Worm (Caenorhabditis elegans): Measurements from ENCODE around the gene cyn-11.
A peak's percentile ranks its signal among the peaks of the same experiment; 100 is the strongest.

The cyn-11 gene

ce11 chrII:8740326-8740949, 24.4 kb upstream of the cyn-11 start:
- peak; percentile 67 for TF ChIP-seq jun-1 (tag; optimal IDR thresholded peaks at IDR 0.05)
- TF ChIP-seq nhr-77 (tag; optimal IDR thresholded peaks at IDR 0.05): no peak
- TF ChIP-seq mml-1 (tag; optimal IDR thresholded peaks at IDR 0.05): no peak
- no peak for TF ChIP-seq ceh-9 (tag; optimal IDR thresholded peaks at IDR 0.05)
- no peak for TF ChIP-seq zag-1 (tag; optimal IDR thresholded peaks at IDR 0.05)
- TF ChIP-seq R02D3.7 (tag; optimal IDR thresholded peaks at IDR 0.05): peak; percentile 7
- TF ChIP-seq aly-2 (tag; optimal IDR thresholded peaks at IDR 0.05): no peak
- peak; percentile 66 for TF ChIP-seq fos-1 (tag; optimal IDR thresholded peaks at IDR 0.05)
- no peak for TF ChIP-seq sea-2 (GFP tag; optimal IDR thresholded peaks at IDR 0.05)
- TF ChIP-seq pqm-1 (tag; optimal IDR thresholded peaks at IDR 0.05): peak; percentile 88
- TF ChIP-seq ztf-11 (tag; optimal IDR thresholded peaks at IDR 0.05): no peak
- no peak for TF ChIP-seq egl-27 (tag; optimal IDR thresholded peaks at IDR 0.05)
- no peak for TF ChIP-seq ceh-28 (tag; optimal IDR thresholded peaks at IDR 0.05)
- peak; percentile 51 for TF ChIP-seq nhr-23 (tag; optimal IDR thresholded peaks at IDR 0.05)
- TF ChIP-seq skn-1 (tag; optimal IDR thresholded peaks at IDR 0.05): no peak
- no peak for TF ChIP-seq egl-5 (tag; optimal IDR thresholded peaks at IDR 0.05)
- TF ChIP-seq fkh-2 (tag; optimal IDR thresholded peaks at IDR 0.05): no peak
- TF ChIP-seq unc-39 (tag; optimal IDR thresholded peaks at IDR 0.05): no peak
- TF ChIP-seq daf-12 (tag; optimal IDR thresholded peaks at IDR 0.05): no peak
- TF ChIP-seq ZK546.5 (tag; optimal IDR thresholded peaks at IDR 0.05): no peak
- TF ChIP-seq nhr-12 (tag; optimal IDR thresholded peaks at IDR 0.05): no peak
- TF ChIP-seq nhr-43 (tag; optimal IDR thresholded peaks at IDR 0.05; ENCODE audit: poor library complexity, severe bottlenecking): peak; percentile 65
- TF ChIP-seq eor-1 (tag; optimal IDR thresholded peaks at IDR 0.05): no peak
- peak; percentile 42 to 91 (median 87) for TF ChIP-seq elt-3 (tag; optimal IDR thresholded peaks at IDR 0.05)
- TF ChIP-seq nfya-1 (tag; optimal IDR thresholded peaks at IDR 0.05; ENCODE audit: insufficient read depth): peak; percentile 17
- no peak for TF ChIP-seq lsy-12 (tag; optimal IDR thresholded peaks at IDR 0.05)
- no peak for TF ChIP-seq nhr-11 (tag; optimal IDR thresholded peaks at IDR 0.05)
- peak; percentile 95 for TF ChIP-seq elt-2 (tag; optimal IDR thresholded peaks at IDR 0.05)
- TF ChIP-seq mdl-1 (tag; optimal IDR thresholded peaks at IDR 0.05): peak; percentile 39
- no peak for TF ChIP-seq nhr-28 (tag; optimal IDR thresholded peaks at IDR 0.05)
- no peak for TF ChIP-seq snpc-4 (tag; optimal IDR thresholded peaks at IDR 0.05)
- TF ChIP-seq ztf-4 (tag; optimal IDR thresholded peaks at IDR 0.05): no peak
- TF ChIP-seq nhr-25 (tag; optimal IDR thresholded peaks at IDR 0.05): peak; percentile 6
- TF ChIP-seq nhr-67 (tag; optimal IDR thresholded peaks at IDR 0.05): no peak

ce11 chrII:8738955-8739354, 22.9 kb upstream of the cyn-11 start:
- TF ChIP-seq jun-1 (tag; optimal IDR thresholded peaks at IDR 0.05): peak; percentile 47
- TF ChIP-seq lsy-12 (tag; optimal IDR thresholded peaks at IDR 0.05): no peak
- TF ChIP-seq mml-1 (tag; optimal IDR thresholded peaks at IDR 0.05): no peak
- TF ChIP-seq ceh-9 (tag; optimal IDR thresholded peaks at IDR 0.05): no peak
- TF ChIP-seq zag-1 (tag; optimal IDR thresholded peaks at IDR 0.05): no peak
- peak; percentile 89 for TF ChIP-seq elt-2 (tag; optimal IDR thresholded peaks at IDR 0.05)
- TF ChIP-seq pha-4 (tag; optimal IDR thresholded peaks at IDR 0.05): peak; percentile 52
- TF ChIP-seq pqm-1 (tag; optimal IDR thresholded peaks at IDR 0.05): peak; percentile 80
- no peak for TF ChIP-seq fkh-10 (GFP tag; optimal IDR thresholded peaks at IDR 0.05)
- TF ChIP-seq ama-1 (optimal IDR thresholded peaks at IDR 0.05): no peak
- TF ChIP-seq snpc-4 (tag; optimal IDR thresholded peaks at IDR 0.05): no peak
- no peak for TF ChIP-seq ceh-82 (tag; optimal IDR thresholded peaks at IDR 0.05)

ce11 chrII:8738244-8738643, 22.2 kb upstream of the cyn-11 start:
- TF ChIP-seq elt-2 (tag; optimal IDR thresholded peaks at IDR 0.05) (peak; percentile 7), ztf-11 (tag; optimal IDR thresholded peaks at IDR 0.05) (no peak), lin-15B (tag; optimal IDR thresholded peaks at IDR 0.05) (no peak)

ce11 chrII:8737456-8737855, 21.4 kb upstream of the cyn-11 start, which contains the start of gene idpb-4:
TSS of gene idpb-4 (minus strand) at chrII:8737556.
- TF ChIP-seq nhr-77 (tag; optimal IDR thresholded peaks at IDR 0.05) (no peak), jun-1 (tag; optimal IDR thresholded peaks at IDR 0.05) (no peak), fkh-2 (tag; optimal IDR thresholded peaks at IDR 0.05) (no peak), skn-1 (tag; optimal IDR thresholded peaks at IDR 0.05) (no peak), zag-1 (tag; optimal IDR thresholded peaks at IDR 0.05) (no peak), nhr-11 (tag; optimal IDR thresholded peaks at IDR 0.05) (no peak), egl-5 (tag; optimal IDR thresholded peaks at IDR 0.05) (no peak), nhr-237 (tag; optimal IDR thresholded peaks at IDR 0.05) (no peak), egl-27 (tag; optimal IDR thresholded peaks at IDR 0.05) (no peak), nhr-28 (tag; optimal IDR thresholded peaks at IDR 0.05) (no peak), R02D3.7 (tag; optimal IDR thresholded peaks at IDR 0.05) (no peak), pqm-1 (tag; optimal IDR thresholded peaks at IDR 0.05) (no peak), fos-1 (tag; optimal IDR thresholded peaks at IDR 0.05) (no peak), aly-2 (tag; optimal IDR thresholded peaks at IDR 0.05) (no peak), sea-2 (GFP tag; optimal IDR thresholded peaks at IDR 0.05) (no peak), snpc-4 (tag; optimal IDR thresholded peaks at IDR 0.05) (no peak), nhr-12 (tag; optimal IDR thresholded peaks at IDR 0.05) (no peak), mml-1 (tag; optimal IDR thresholded peaks at IDR 0.05) (no peak), nhr-23 (tag; optimal IDR thresholded peaks at IDR 0.05) (no peak), nhr-25 (tag; optimal IDR thresholded peaks at IDR 0.05) (no peak)
